Worm (Caenorhabditis elegans) whole organism, late embryonic: ENCODE measurements around the gene F07F6.1.

ENCODE experiments used
- C08G9.2 ChIP-seq: sonication (generic microtip); optimal IDR thresholded peaks from 2 replicates; lab custom pipeline; 2016; ENCODE audit warnings: mild to moderate bottlenecking, missing genetic modification characterization, moderate library complexity, missing compliant biosample characterization
- K02D7.2 ChIP-seq: sonication (generic microtip); optimal IDR thresholded peaks from 2 replicates; lab custom pipeline; 2017; ENCODE audit warnings: mild to moderate bottlenecking, missing genetic modification characterization, missing compliant biosample characterization
- T23F11.4 ChIP-seq: fragments of 200-800 bp; sonication (Bioruptor generic); optimal IDR thresholded peaks from 2 replicates; lab custom pipeline; 2018; ENCODE audit warnings: mild to moderate bottlenecking, missing genetic modification characterization, missing compliant biosample characterization
- ahr-1 ChIP-seq: sonication (generic microtip); optimal IDR thresholded peaks from 2 replicates; lab custom pipeline; 2016; ENCODE audit warnings: missing genetic modification characterization, missing compliant biosample characterization
- ama-1 ChIP-seq: fragments of 150-350 bp; optimal IDR thresholded peaks from 2 replicates; lab custom pipeline; 2014
- ceh-14 ChIP-seq: sonication (generic microtip); optimal IDR thresholded peaks from 2 replicates; lab custom pipeline; 2016; ENCODE audit warnings: missing genotype, missing genetic modification characterization, missing compliant biosample characterization
- ceh-18 ChIP-seq: sonication (generic microtip); optimal IDR thresholded peaks from 2 replicates; lab custom pipeline; 2016; ENCODE audit warnings: missing genetic modification characterization, missing compliant biosample characterization
- elt-4 ChIP-seq: sonication (generic microtip); optimal IDR thresholded peaks from 2 replicates; lab custom pipeline; 2016; ENCODE audit warnings: missing genetic modification characterization, missing compliant biosample characterization
- ets-4 ChIP-seq: sonication (generic microtip); optimal IDR thresholded peaks from 2 replicates; lab custom pipeline; 2016; ENCODE audit warnings: missing genetic modification characterization, missing compliant biosample characterization
- hlh-13 ChIP-seq: fragments of 200-800 bp; sonication (Bioruptor generic); optimal IDR thresholded peaks from 2 replicates; lab custom pipeline; 2018; ENCODE audit warnings: mild to moderate bottlenecking, missing genetic modification characterization, missing compliant biosample characterization
- hlh-15 ChIP-seq: sonication (generic microtip); optimal IDR thresholded peaks from 2 replicates; lab custom pipeline; 2016; ENCODE audit warnings: missing genetic modification characterization, missing compliant biosample characterization
- hlh-30 ChIP-seq: sonication (generic microtip); optimal IDR thresholded peaks from 2 replicates; lab custom pipeline; 2017; ENCODE audit warnings: antibody characterized with exemption, missing genetic modification characterization, missing compliant biosample characterization; ENCODE audit not compliant: insufficient read depth
- hlh-6 ChIP-seq: sonication (generic microtip); optimal IDR thresholded peaks from 2 replicates; lab custom pipeline; 2016; ENCODE audit warnings: missing genotype, missing genetic modification characterization, missing compliant biosample characterization
- lin-11 ChIP-seq: fragments of 200-800 bp; sonication (Bioruptor generic); optimal IDR thresholded peaks from 2 replicates; lab custom pipeline; 2018; ENCODE audit warnings: mild to moderate bottlenecking, missing genetic modification characterization, missing compliant biosample characterization
- odd-2 ChIP-seq: sonication (generic microtip); optimal IDR thresholded peaks from 2 replicates; lab custom pipeline; 2017; ENCODE audit warnings: antibody characterized with exemption, mild to moderate bottlenecking, missing genetic modification characterization, missing compliant biosample characterization
- pat-9 ChIP-seq: fragments of 200-800 bp; sonication (Bioruptor generic); optimal IDR thresholded peaks from 2 replicates; lab custom pipeline; 2018; ENCODE audit warnings: mild to moderate bottlenecking, missing genetic modification characterization, moderate library complexity, missing compliant biosample characterization
- pha-4 ChIP-seq: fragments of 150-350 bp; optimal IDR thresholded peaks from 2 replicates; lab custom pipeline; 2018; ENCODE audit warnings: missing biosample characterization, missing genetic modification reagents, missing genetic modification characterization
- sdc-2 ChIP-seq: sonication (generic microtip); optimal IDR thresholded peaks from 2 replicates; lab custom pipeline; 2016; ENCODE audit warnings: missing genotype, missing genetic modification characterization, missing compliant biosample characterization
- tbx-7 ChIP-seq: sonication (generic microtip); optimal IDR thresholded peaks from 2 replicates; lab custom pipeline; 2016; ENCODE audit warnings: missing genotype, missing genetic modification characterization, missing compliant biosample characterization
- ttx-3 ChIP-seq: sonication (generic microtip); optimal IDR thresholded peaks from 2 replicates; lab custom pipeline; 2016; ENCODE audit warnings: missing genetic modification reagents, missing genetic modification characterization, missing compliant biosample characterization

F07F6.1 gene

ce11 chrII:5478318-5478717 is 40.6 kb downstream of the F07F6.1 start, which contains the start of gene F56D1.1:
F56D1.1 (plus strand) TSS chrII:5478618.
- no peak for TF ChIP-seq K02D7.2
- TF ChIP-seq hlh-30 (tag; lab: Kevin White, UChicago): no peak
- no peak for TF ChIP-seq pat-9

- no peak for TF ChIP-seq ahr-1 (tag; lab: Kevin White, UChicago)
- no peak for TF ChIP-seq hlh-6 (tag; lab: Kevin White, UChicago)
- no peak for TF ChIP-seq ets-4
- TF ChIP-seq T23F11.4 (GFP tag; lab: Kevin White, UChicago): no peak
- TF ChIP-seq ceh-18 (tag; lab: Kevin White, UChicago): no peak
- no peak for TF ChIP-seq odd-2
- TF ChIP-seq ceh-14 (tag; lab: Kevin White, UChicago): no peak
- TF ChIP-seq tbx-7: no peak
- TF ChIP-seq ttx-3 (tag; lab: Kevin White, UChicago): no peak
- no peak for TF ChIP-seq hlh-15
Observed at ce11 chrII:5481982-5482381, 44.3 kb downstream of the F07F6.1 start, which contains the start of gene cal-8. cal-8 (minus strand) TSS chrII:5482041.

DNA sequence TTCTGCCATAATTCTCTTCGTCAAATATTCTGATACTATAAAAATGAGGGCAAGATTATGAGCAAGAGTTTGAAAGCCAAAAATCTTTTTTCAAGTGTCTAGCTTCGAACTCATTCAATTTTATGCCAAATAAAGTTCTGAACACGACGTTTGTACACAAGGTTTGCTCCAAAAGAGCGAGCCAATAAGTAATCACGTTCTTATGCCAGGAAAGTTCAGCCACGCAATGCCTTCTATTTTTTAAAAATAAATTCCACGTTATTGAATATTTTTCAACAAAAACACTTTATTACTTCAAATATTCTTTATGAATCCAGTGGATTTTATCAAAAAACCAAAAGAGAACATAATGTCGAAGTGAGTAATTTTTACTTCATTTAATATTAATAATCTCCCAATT is 50.2 kb downstream of the F07F6.1 start, which contains the start of gene nep-5:
nep-5 (plus strand) TSS at position 301 of the 400 bp plus-strand sequence.
- TF ChIP-seq lin-11 (no peak), C08G9.2 (tag; lab: Kevin White, UChicago) (no peak), sdc-2 (tag; lab: Kevin White, UChicago) (no peak), ama-1 (lab: Kevin White, UChicago) (no peak), pha-4 (no peak), elt-4 (tag; lab: Kevin White, UChicago) (no peak), hlh-13 (GFP tag; lab: Kevin White, UChicago) (no peak)
